Fruit fly (Drosophila melanogaster) whole organism, prepupa: ENCODE data around the gene IA-2.
A peak's percentile ranks its signal among the peaks of the same experiment; 100 is the strongest.

Source experiments
- Blimp-1 ChIP-seq: fragments of 200-800 bp; sonication (Bioruptor generic); optimal IDR thresholded peaks from 3 replicates; lab custom pipeline; 2017; ENCODE audit warnings: missing biosample characterization, missing genetic modification characterization, mild to moderate bottlenecking, moderate library complexity, missing genetic modification reagents
- CG10631 ChIP-seq: fragments of 200-800 bp; sonication (Bioruptor generic); optimal IDR thresholded peaks from 2 replicates; lab custom pipeline; 2016; ENCODE audit warnings: missing biosample characterization, missing genetic modification characterization
- CG10669 ChIP-seq: fragments of 200-800 bp; sonication (Bioruptor generic); optimal IDR thresholded peaks from 3 replicates; lab custom pipeline; 2018; ENCODE audit warnings: missing biosample characterization, mild to moderate bottlenecking, missing genetic modification characterization, moderate library complexity
- CG11294 ChIP-seq: fragments of 200-800 bp; sonication (Bioruptor generic); IDR thresholded peaks from 2 replicates; pipeline ENCODE4 v1.3.6; 2022; ENCODE audit warnings: missing biosample characterization, missing genetic modification characterization
- CG11902 ChIP-seq: fragments of 200-800 bp; sonication (Bioruptor generic); optimal IDR thresholded peaks from 3 replicates; lab custom pipeline; 2016; ENCODE audit warnings: missing biosample characterization, missing genetic modification characterization
- CG15336 ChIP-seq: fragments of 200-800 bp; sonication (Bioruptor generic); IDR thresholded peaks from 2 replicates; pipeline ENCODE4 v1.3.6; 2022; ENCODE audit warnings: missing biosample characterization, missing genetic modification characterization
- CG1621 ChIP-seq: fragments of 200-800 bp; sonication (Bioruptor generic); optimal IDR thresholded peaks from 3 replicates; lab custom pipeline; 2018; ENCODE audit warnings: missing biosample characterization, mild to moderate bottlenecking, missing genetic modification characterization
- CG16779 ChIP-seq: fragments of 200-800 bp; sonication (Bioruptor generic); optimal IDR thresholded peaks from 3 replicates; lab custom pipeline; 2017; ENCODE audit warnings: missing biosample characterization, mild to moderate bottlenecking, missing genetic modification characterization
- CG3032 ChIP-seq: fragments of 200-800 bp; optimal IDR thresholded peaks from 2 replicates; lab custom pipeline; 2019; ENCODE audit warnings: missing biosample characterization, mild to moderate bottlenecking, missing genetic modification characterization, moderate library complexity
- CG31627 ChIP-seq: fragments of 200-800 bp; sonication (Bioruptor generic); optimal IDR thresholded peaks from 3 replicates; lab custom pipeline; 2016; ENCODE audit warnings: missing biosample characterization, missing genetic modification characterization
- CG34406 ChIP-seq: fragments of 200-800 bp; sonication (Bioruptor generic); optimal IDR thresholded peaks from 3 replicates; lab custom pipeline; 2016; ENCODE audit warnings: missing biosample characterization, missing genetic modification characterization
- CG3919 ChIP-seq: fragments of 200-800 bp; sonication (Bioruptor generic); optimal IDR thresholded peaks from 3 replicates; lab custom pipeline; 2016; ENCODE audit warnings: missing biosample characterization, missing genetic modification characterization
- CG4318 ChIP-seq: fragments of 200-800 bp; sonication (Bioruptor generic); optimal IDR thresholded peaks from 3 replicates; lab custom pipeline; 2017; ENCODE audit warnings: missing biosample characterization, mild to moderate bottlenecking, missing genetic modification characterization
- CG6163 ChIP-seq: fragments of 200-800 bp; sonication (Bioruptor generic); IDR thresholded peaks from 3 replicates; pipeline ENCODE4 v1.3.6; 2022; ENCODE audit warnings: missing biosample characterization, missing genetic modification characterization
- CG6276 ChIP-seq: fragments of 200-800 bp; sonication (Bioruptor generic); optimal IDR thresholded peaks from 2 replicates; lab custom pipeline; 2017; ENCODE audit warnings: missing biosample characterization, mild to moderate bottlenecking, missing genetic modification characterization
- CG6808 ChIP-seq: fragments of 200-800 bp; sonication (Bioruptor generic); optimal IDR thresholded peaks from 3 replicates; lab custom pipeline; 2017; ENCODE audit warnings: missing biosample characterization, missing genetic modification characterization, mild to moderate bottlenecking, moderate library complexity, missing genetic modification reagents
- CG8119 ChIP-seq: fragments of 200-800 bp; sonication (Bioruptor generic); IDR thresholded peaks from 3 replicates; pipeline ENCODE4 v1.3.6; 2022; ENCODE audit warnings: missing biosample characterization, missing genetic modification characterization
- CG8319 ChIP-seq: fragments of 200-800 bp; sonication (Bioruptor generic); optimal IDR thresholded peaks from 3 replicates; lab custom pipeline; 2016; ENCODE audit warnings: missing biosample characterization, missing genetic modification characterization
- CG8632 ChIP-seq: fragments of 200-800 bp; sonication (Bioruptor generic); optimal IDR thresholded peaks from 3 replicates; lab custom pipeline; 2016; ENCODE audit warnings: missing biosample characterization, missing genetic modification characterization
- CG9139 ChIP-seq: fragments of 200-800 bp; sonication (Bioruptor generic); optimal IDR thresholded peaks from 3 replicates; lab custom pipeline; 2017; ENCODE audit warnings: missing biosample characterization, mild to moderate bottlenecking, missing genetic modification characterization
- Eip75B ChIP-seq: fragments of 200-800 bp; sonication (Bioruptor generic); optimal IDR thresholded peaks from 3 replicates; lab custom pipeline; 2016; ENCODE audit warnings: missing biosample characterization, missing genetic modification characterization
- Eip93F ChIP-seq: fragments of 200-800 bp; sonication (Bioruptor generic); optimal IDR thresholded peaks from 2 replicates; lab custom pipeline; 2016; ENCODE audit warnings: missing biosample characterization, mild to moderate bottlenecking, missing genetic modification characterization
- Ets21C ChIP-seq: fragments of 200-800 bp; sonication (Bioruptor generic); optimal IDR thresholded peaks from 3 replicates; lab custom pipeline; 2016; ENCODE audit warnings: missing biosample characterization, missing genetic modification characterization
- Ets96B ChIP-seq: fragments of 200-800 bp; optimal IDR thresholded peaks from 2 replicates; lab custom pipeline; 2019; ENCODE audit warnings: missing biosample characterization, mild to moderate bottlenecking, missing genetic modification characterization, moderate library complexity
- Gug ChIP-seq: fragments of 200-800 bp; sonication (Bioruptor generic); IDR thresholded peaks from 2 replicates; pipeline ENCODE4 v1.3.6; 2022; ENCODE audit warnings: missing biosample characterization, missing genetic modification characterization
- Hr4 ChIP-seq: fragments of 200-800 bp; sonication (Bioruptor generic); optimal IDR thresholded peaks from 3 replicates; lab custom pipeline; 2016; ENCODE audit warnings: missing biosample characterization, missing genetic modification characterization
- Lpt ChIP-seq: fragments of 200-800 bp; sonication (Bioruptor generic); optimal IDR thresholded peaks from 3 replicates; lab custom pipeline; 2016; ENCODE audit warnings: missing biosample characterization, missing genetic modification characterization
- Met ChIP-seq: fragments of 200-800 bp; sonication (Bioruptor generic); optimal IDR thresholded peaks from 3 replicates; lab custom pipeline; 2016; ENCODE audit warnings: missing biosample characterization, missing genetic modification characterization
- OdsH ChIP-seq: fragments of 200-800 bp; sonication (Bioruptor generic); optimal IDR thresholded peaks from 3 replicates; lab custom pipeline; 2016; ENCODE audit warnings: missing biosample characterization, missing genetic modification characterization
- Sox102F ChIP-seq: fragments of 200-800 bp; sonication (Bioruptor generic); optimal IDR thresholded peaks from 2 replicates; lab custom pipeline; 2016; ENCODE audit warnings: missing biosample characterization, mild to moderate bottlenecking, missing genetic modification characterization
- Sox14 ChIP-seq: fragments of 200-800 bp; sonication (Bioruptor generic); optimal IDR thresholded peaks from 3 replicates; lab custom pipeline; 2016; ENCODE audit warnings: missing biosample characterization, missing genetic modification characterization
- Sox15 ChIP-seq: fragments of 200-800 bp; sonication (Bioruptor generic); optimal IDR thresholded peaks from 3 replicates; lab custom pipeline; 2016; ENCODE audit warnings: missing biosample characterization, missing genetic modification characterization
- achi ChIP-seq: fragments of 200-800 bp; sonication (Bioruptor generic); optimal IDR thresholded peaks from 3 replicates; lab custom pipeline; 2016; ENCODE audit warnings: missing biosample characterization, missing genetic modification characterization
- acj6 ChIP-seq: fragments of 200-800 bp; sonication (Bioruptor generic); optimal IDR thresholded peaks from 3 replicates; lab custom pipeline; 2016; ENCODE audit warnings: missing biosample characterization, missing genetic modification characterization
- cyc ChIP-seq: fragments of 200-800 bp; sonication (Bioruptor generic); optimal IDR thresholded peaks from 3 replicates; lab custom pipeline; 2016; ENCODE audit warnings: missing biosample characterization, missing genetic modification characterization
- dac ChIP-seq: fragments of 200-800 bp; sonication (Bioruptor generic); optimal IDR thresholded peaks from 2 replicates; lab custom pipeline; 2017; ENCODE audit warnings: missing biosample characterization, mild to moderate bottlenecking, missing genetic modification characterization
- dsx ChIP-seq: fragments of 200-800 bp; optimal IDR thresholded peaks from 3 replicates; lab custom pipeline; 2019; ENCODE audit warnings: missing biosample characterization, mild to moderate bottlenecking, missing genetic modification characterization, moderate library complexity; ENCODE audit not compliant: poor library complexity, severe bottlenecking
- esn ChIP-seq: fragments of 200-800 bp; sonication (Bioruptor generic); optimal IDR thresholded peaks from 2 replicates; lab custom pipeline; 2016; ENCODE audit warnings: missing biosample characterization, mild to moderate bottlenecking, missing genetic modification characterization, moderate library complexity
- fd59A ChIP-seq: fragments of 200-800 bp; sonication (Bioruptor generic); optimal IDR thresholded peaks from 2 replicates; lab custom pipeline; 2017; ENCODE audit warnings: missing biosample characterization, mild to moderate bottlenecking, missing genetic modification characterization, missing genetic modification reagents
- fd85E ChIP-seq: fragments of 200-800 bp; sonication (Bioruptor generic); optimal IDR thresholded peaks from 3 replicates; lab custom pipeline; 2016; ENCODE audit warnings: missing biosample characterization, missing genetic modification characterization
- fkh ChIP-seq: fragments of 200-800 bp; sonication (Bioruptor generic); optimal IDR thresholded peaks from 3 replicates; lab custom pipeline; 2017; ENCODE audit warnings: missing biosample characterization, mild to moderate bottlenecking, missing genetic modification characterization, moderate library complexity
- net ChIP-seq: fragments of 200-800 bp; sonication (Bioruptor generic); optimal IDR thresholded peaks from 3 replicates; lab custom pipeline; 2016; ENCODE audit warnings: missing biosample characterization, missing genetic modification characterization
- pdm3 ChIP-seq: fragments of 200-800 bp; sonication (Bioruptor generic); optimal IDR thresholded peaks from 3 replicates; lab custom pipeline; 2016; ENCODE audit warnings: missing biosample characterization, missing genetic modification characterization
- salr ChIP-seq, 2 experiments: fragments of 200-800 bp; sonication (Bioruptor generic); optimal IDR thresholded peaks; 3 replicates each; lab custom pipeline; 2016 to 2018; ENCODE audit warnings: missing biosample characterization in 2 of 2, missing genetic modification characterization in 2 of 2, mild to moderate bottlenecking in 1 of 2
- spab ChIP-seq: fragments of 200-800 bp; sonication (Bioruptor generic); optimal IDR thresholded peaks from 2 replicates; lab custom pipeline; 2017; ENCODE audit warnings: missing biosample characterization, mild to moderate bottlenecking, missing genetic modification characterization, missing genetic modification reagents
- svp ChIP-seq: fragments of 200-800 bp; sonication (Bioruptor generic); peaks from one replicate; lab custom pipeline; 2016; ENCODE audit warnings: missing biosample characterization, missing genetic modification characterization
- topi ChIP-seq: fragments of 200-800 bp; sonication (Bioruptor generic); optimal IDR thresholded peaks from 3 replicates; lab custom pipeline; 2016; ENCODE audit warnings: missing biosample characterization, missing genetic modification characterization
- vri ChIP-seq: fragments of 200-800 bp; sonication (Bioruptor generic); optimal IDR thresholded peaks from 3 replicates; lab custom pipeline; 2016; ENCODE audit warnings: missing biosample characterization, mild to moderate bottlenecking, missing genetic modification characterization

The IA-2 gene

DNA sequence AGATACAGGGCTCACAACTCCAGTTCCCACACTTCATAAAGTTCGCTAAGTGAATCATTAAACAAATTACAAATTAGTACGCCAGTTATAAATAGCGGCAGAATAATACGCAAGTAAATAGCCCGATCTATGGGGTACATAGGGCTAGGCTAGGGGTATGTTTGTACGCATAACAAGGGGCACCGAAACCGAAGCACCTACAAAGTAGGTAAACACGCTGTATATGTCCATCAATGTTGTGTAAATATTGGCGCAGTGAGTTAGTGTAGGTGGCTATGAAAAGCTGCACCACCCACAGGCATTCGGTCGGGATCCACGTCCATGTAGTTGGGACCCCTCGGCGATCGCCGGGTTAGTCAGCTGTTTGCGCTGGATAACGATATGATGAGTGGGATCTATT is 24.3 kb upstream of the IA-2 start (continued):
- TF ChIP-seq cyc (GFP tag; lab: Kevin White, UChicago) (no peak), Sox14 (peak; percentile 3), CG3919 (GFP tag; lab: Kevin White, UChicago) (peak; percentile 73), CG6276 (GFP tag; lab: Kevin White, UChicago) (peak; percentile 54), CG10631 (GFP tag; lab: Kevin White, UChicago) (peak; percentile 84), CG34406 (GFP tag; lab: Kevin White, UChicago) (peak; percentile 20), CG6808 (GFP tag; lab: Kevin White, UChicago) (peak; percentile 64), CG10669 (GFP tag; lab: Kevin White, UChicago) (peak; percentile 73), CG11902 (GFP tag; lab: Kevin White, UChicago) (no peak), Met (GFP tag; lab: Kevin White, UChicago) (no peak), fd59A (peak; percentile 60), CG4318 (GFP tag; lab: Kevin White, UChicago) (peak; percentile 18), Gug (GFP tag; lab: Robert Waterston, UW) (peak; percentile 68), CG1621 (tag; lab: Kevin White, UChicago) (peak; percentile 75), topi (GFP tag; lab: Kevin White, UChicago) (no peak), Blimp-1 (GFP tag; lab: Kevin White, UChicago) (no peak), fd85E (GFP tag; lab: Kevin White, UChicago) (no peak), CG9139 (GFP tag; lab: Kevin White, UChicago) (peak; percentile 51), Eip75B (GFP tag; lab: Kevin White, UChicago) (peak; percentile 35), fkh (GFP tag; lab: Kevin White, UChicago) (peak; percentile 100), vri (peak; percentile 52), CG8319 (GFP tag; lab: Kevin White, UChicago) (peak; percentile 3), CG31627 (GFP tag; lab: Kevin White, UChicago) (no peak), Lpt (GFP tag; lab: Kevin White, UChicago) (peak; percentile 60), OdsH (GFP tag; lab: Kevin White, UChicago) (peak; percentile 73), CG16779 (tag; lab: Kevin White, UChicago) (no peak), Sox15 (GFP tag; lab: Kevin White, UChicago) (no peak)
- TF ChIP-seq, all 60 proteins: peak for 42

DNA sequence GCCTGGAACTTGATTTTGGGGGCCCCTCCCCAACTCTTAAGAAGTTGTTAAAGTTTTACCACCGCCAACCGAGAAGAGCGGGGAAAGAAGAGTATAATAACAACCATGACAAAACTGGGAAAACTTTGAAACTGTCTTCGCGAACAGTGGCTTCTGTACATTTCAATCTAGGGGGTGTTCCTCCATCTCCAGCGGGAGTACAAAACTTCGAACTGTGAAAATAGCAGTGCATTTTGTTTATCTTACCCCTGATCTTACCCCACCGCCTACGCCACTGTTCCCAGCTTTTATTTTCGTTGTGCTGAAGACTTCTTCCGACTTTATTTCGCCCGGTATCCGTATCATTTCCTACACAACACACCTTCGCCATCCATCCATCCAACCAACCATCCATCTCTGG is 23.1 kb upstream of the IA-2 start:
- TF ChIP-seq CG3032 (tag; lab: Kevin White, UChicago) (no peak), CG15336 (GFP tag; lab: Robert Waterston, UW) (no peak), CG11294 (GFP tag; lab: Robert Waterston, UW) (no peak), svp (peak; percentile 71), fkh (GFP tag; lab: Kevin White, UChicago) (no peak), CG6276 (GFP tag; lab: Kevin White, UChicago) (peak; percentile 7), Sox15 (GFP tag; lab: Kevin White, UChicago) (peak; percentile 25), Blimp-1 (GFP tag; lab: Kevin White, UChicago) (peak; percentile 21), dac (GFP tag; lab: Kevin White, UChicago) (no peak), CG16779 (tag; lab: Kevin White, UChicago) (no peak), salr (GFP tag; optimal IDR thresholded peaks at IDR 0.05; lab: Kevin White, UChicago) (no peak), OdsH (GFP tag; lab: Kevin White, UChicago) (peak; percentile 25), net (GFP tag; lab: Kevin White, UChicago) (no peak), Eip93F (GFP tag; lab: Kevin White, UChicago) (no peak), CG31627 (GFP tag; lab: Kevin White, UChicago) (peak; percentile 46), Sox14 (peak; percentile 24), CG10669 (GFP tag; lab: Kevin White, UChicago) (no peak), CG8632 (GFP tag; lab: Kevin White, UChicago) (no peak), CG6163 (GFP tag; lab: Robert Waterston, UW) (no peak), acj6 (GFP tag; lab: Kevin White, UChicago) (peak; percentile 36), CG4318 (GFP tag; lab: Kevin White, UChicago) (no peak), Ets96B (tag; lab: Kevin White, UChicago) (peak; percentile 39), dsx (no peak), Sox102F (peak; percentile 10), CG3919 (GFP tag; lab: Kevin White, UChicago) (peak; percentile 51), CG9139 (GFP tag; lab: Kevin White, UChicago) (no peak), achi (GFP tag; lab: Kevin White, UChicago) (peak; percentile 38), Hr4 (GFP tag; lab: Kevin White, UChicago) (no peak), Ets21C (GFP tag; lab: Kevin White, UChicago) (peak; percentile 24), spab (GFP tag; lab: Kevin White, UChicago) (no peak), CG8119 (no peak), Eip75B (GFP tag; lab: Kevin White, UChicago) (peak; percentile 15), pdm3 (GFP tag; lab: Kevin White, UChicago) (no peak), esn (GFP tag; lab: Kevin White, UChicago) (peak; percentile 20), CG8319 (GFP tag; lab: Kevin White, UChicago) (no peak)
